Worm (Caenorhabditis elegans): ENCODE measurements around the gene K02F6.4.
A peak's percentile ranks its signal among the peaks of the same experiment; 100 is the strongest.
"Not testable (repeated sequence)": the region's sequence is repeated elsewhere in the genome, so short reads cannot be mapped to it uniquely, and the experiment has no call there.

The K02F6.4 gene

DNA sequence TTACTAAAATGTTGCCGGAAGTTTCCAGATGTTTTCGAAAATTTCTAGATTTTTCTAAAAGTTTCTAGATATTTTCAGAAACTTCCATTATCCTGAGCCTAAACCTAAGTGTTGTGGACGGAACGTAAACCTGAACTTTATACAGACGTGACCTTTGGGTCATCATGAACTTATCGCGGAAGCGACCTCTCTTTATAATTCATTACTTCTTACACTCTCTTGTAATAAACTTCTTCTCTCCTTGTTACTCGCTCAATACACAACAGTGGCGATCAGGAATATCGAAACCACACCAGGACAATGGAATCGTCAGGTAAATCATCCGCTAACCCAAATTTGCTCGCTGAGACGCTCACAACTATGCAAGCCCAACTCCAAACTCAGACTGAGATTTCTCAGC lies 15.4 kb downstream of the K02F6.4 start, which contains the start of gene K02F6.1:
Gene K02F6.1, plus strand, starts transcription at position 301 of the 400 bp plus-strand sequence.
- TF ChIP-seq ztf-11, skn-1, egl-5 (tag; optimal IDR thresholded peaks at IDR 0.05): not testable (repeated sequence)

DNA sequence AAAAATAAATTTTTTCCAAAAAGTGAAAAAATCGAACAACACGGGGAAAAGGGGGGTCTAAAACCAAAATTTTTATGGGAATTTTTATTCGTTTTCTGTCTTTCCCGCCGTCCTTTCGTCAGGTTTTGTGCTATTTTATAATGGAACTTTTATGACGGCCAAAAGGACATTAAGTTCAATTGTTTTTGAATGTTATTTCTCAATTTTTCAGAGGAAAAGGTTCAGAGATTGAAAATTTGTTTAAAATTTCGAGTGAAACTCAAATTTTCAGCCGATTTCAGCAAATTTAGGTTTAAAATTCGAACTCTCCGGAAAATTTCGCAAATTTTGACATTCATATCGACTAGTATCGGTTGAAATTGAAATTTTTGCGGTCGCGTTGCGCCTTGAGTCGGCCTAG lies 25.7 kb downstream of the K02F6.4 start, which contains the start of gene nep-18:
Gene nep-18, minus strand, starts transcription at position 101 of the 400 bp plus-strand sequence.
- TF ChIP-seq elt-2 (tag; optimal IDR thresholded peaks at IDR 0.05) (no peak), ZK546.5 (tag; optimal IDR thresholded peaks at IDR 0.05) (no peak), pqm-1 (tag; optimal IDR thresholded peaks at IDR 0.05) (no peak), mdl-1 (tag; optimal IDR thresholded peaks at IDR 0.05) (no peak), daf-12 (tag; optimal IDR thresholded peaks at IDR 0.05) (no peak)

DNA sequence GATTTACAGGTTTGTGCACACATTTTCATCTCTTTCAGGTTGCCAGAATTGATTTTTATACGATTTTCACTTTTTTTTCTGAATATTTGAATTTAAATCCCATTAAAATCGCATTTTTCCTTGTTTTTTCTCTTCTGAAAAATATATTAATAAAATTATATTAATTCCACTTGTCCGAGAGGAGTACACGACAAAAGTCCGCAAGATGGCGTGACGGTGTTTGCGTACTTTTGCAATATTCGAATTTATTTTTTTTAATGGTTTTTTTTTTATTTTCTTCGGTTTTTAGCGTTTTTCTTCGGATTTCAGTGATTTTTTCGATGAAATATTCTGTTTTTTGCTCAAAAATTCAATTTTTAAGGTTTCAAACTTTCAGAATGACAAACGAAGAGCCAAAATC lies 26.6 kb downstream of the K02F6.4 start, which contains the start of gene usp-39:
Gene usp-39, plus strand, starts transcription at position 377 of the 400 bp plus-strand sequence.
- no peak for TF ChIP-seq sea-2 (GFP tag; optimal IDR thresholded peaks at IDR 0.05)
- peak; percentile 75 for TF ChIP-seq nfya-1 (tag; optimal IDR thresholded peaks at IDR 0.05; ENCODE audit: insufficient read depth)
- TF ChIP-seq zag-1 (tag; optimal IDR thresholded peaks at IDR 0.05), result no peak
- TF ChIP-seq daf-12 (tag; optimal IDR thresholded peaks at IDR 0.05), result no peak
- TF ChIP-seq ceh-28 (tag; optimal IDR thresholded peaks at IDR 0.05), result peak; percentile 53
- no peak for TF ChIP-seq ama-1 (optimal IDR thresholded peaks at IDR 0.05)
- TF ChIP-seq elt-1 (tag; optimal IDR thresholded peaks at IDR 0.05), result no peak
- TF ChIP-seq skn-1 (tag; optimal IDR thresholded peaks at IDR 0.05), result peak; percentile 0
- TF ChIP-seq elt-2 (tag; optimal IDR thresholded peaks at IDR 0.05), result peak; percentile 55
- peak; percentile 6 for TF ChIP-seq lin-39 (tag; optimal IDR thresholded peaks at IDR 0.05)
- no peak for TF ChIP-seq nhr-77 (tag; optimal IDR thresholded peaks at IDR 0.05)
- peak; percentile 69 for TF ChIP-seq R02D3.7 (tag; optimal IDR thresholded peaks at IDR 0.05)
- TF ChIP-seq jun-1 (tag; optimal IDR thresholded peaks at IDR 0.05), result peak; percentile 45
- TF ChIP-seq nhr-76 (tag; optimal IDR thresholded peaks at IDR 0.05), result no peak
- no peak for TF ChIP-seq tbx-2 (tag; optimal IDR thresholded peaks at IDR 0.05)
- no peak for TF ChIP-seq nhr-11 (tag; optimal IDR thresholded peaks at IDR 0.05)
- TF ChIP-seq ceh-16 (tag; optimal IDR thresholded peaks at IDR 0.05), result no peak
- no peak for TF ChIP-seq mdl-1 (tag; optimal IDR thresholded peaks at IDR 0.05)
- no peak for TF ChIP-seq lsy-12 (tag; optimal IDR thresholded peaks at IDR 0.05)
- no peak for TF ChIP-seq nhr-28 (tag; optimal IDR thresholded peaks at IDR 0.05)
- no peak for TF ChIP-seq ztf-11 (tag; optimal IDR thresholded peaks at IDR 0.05)
- no peak for TF ChIP-seq ZK546.5 (tag; optimal IDR thresholded peaks at IDR 0.05)
- no peak for TF ChIP-seq egl-27 (tag; optimal IDR thresholded peaks at IDR 0.05)
- peak; percentile 45 for TF ChIP-seq ceh-82 (tag; optimal IDR thresholded peaks at IDR 0.05)
- TF ChIP-seq egl-5 (tag; optimal IDR thresholded peaks at IDR 0.05), result peak; percentile 84
- no peak for TF ChIP-seq fos-1 (tag; optimal IDR thresholded peaks at IDR 0.05)
- no peak for TF ChIP-seq nhr-43 (tag; optimal IDR thresholded peaks at IDR 0.05; ENCODE audit: poor library complexity, severe bottlenecking)
- TF ChIP-seq fkh-2 (tag; optimal IDR thresholded peaks at IDR 0.05), result no peak
- no peak for TF ChIP-seq nhr-25 (tag; optimal IDR thresholded peaks at IDR 0.05)
- TF ChIP-seq snpc-4 (tag; optimal IDR thresholded peaks at IDR 0.05), result peak; percentile 83
- no peak for TF ChIP-seq ztf-4 (tag; optimal IDR thresholded peaks at IDR 0.05)
- peak; percentile 88 for TF ChIP-seq hmg-11 (tag; optimal IDR thresholded peaks at IDR 0.05)
- TF ChIP-seq nhr-237 (tag; optimal IDR thresholded peaks at IDR 0.05), result no peak
- peak; percentile 88 for TF ChIP-seq nhr-23 (tag; optimal IDR thresholded peaks at IDR 0.05)
- TF ChIP-seq unc-62 (GFP tag; optimal IDR thresholded peaks at IDR 0.05), result peak; percentile 12
- TF ChIP-seq eor-1 (tag; optimal IDR thresholded peaks at IDR 0.05), result no peak
- TF ChIP-seq fkh-10 (GFP tag; optimal IDR thresholded peaks at IDR 0.05), result peak; percentile 53
- TF ChIP-seq nhr-67 (tag; optimal IDR thresholded peaks at IDR 0.05), result no peak
- TF ChIP-seq nhr-12 (tag; optimal IDR thresholded peaks at IDR 0.05), result no peak
- no peak for TF ChIP-seq unc-39 (tag; optimal IDR thresholded peaks at IDR 0.05)
- no peak for TF ChIP-seq mml-1 (tag; optimal IDR thresholded peaks at IDR 0.05)
- TF ChIP-seq pha-4 (tag; optimal IDR thresholded peaks at IDR 0.05), result peak; percentile 85
- TF ChIP-seq aly-2 (tag; optimal IDR thresholded peaks at IDR 0.05), result no peak
- TF ChIP-seq elt-3 (tag; optimal IDR thresholded peaks at IDR 0.05), result no peak
- TF ChIP-seq ceh-9 (tag; optimal IDR thresholded peaks at IDR 0.05), result no peak
- TF ChIP-seq pqm-1 (tag; optimal IDR thresholded peaks at IDR 0.05), result peak; percentile 5
- TF ChIP-seq lin-15B (tag; optimal IDR thresholded peaks at IDR 0.05), result peak; percentile 89
